Worm (Caenorhabditis elegans) whole organism, early embryonic: Measurements from ENCODE around the gene nas-11.

ENCODE experiments used
- B0310.2 ChIP-seq: sonication (generic microtip); optimal IDR thresholded peaks from 2 replicates; lab custom pipeline; 2016; ENCODE audit warnings: mild to moderate bottlenecking, missing genetic modification characterization, missing compliant biosample characterization
- F13C5.2 ChIP-seq: sonication (generic microtip); optimal IDR thresholded peaks from 2 replicates; lab custom pipeline; 2017; ENCODE audit warnings: mild to moderate bottlenecking, missing genetic modification characterization, inconsistent platforms, missing compliant biosample characterization
- aly-1 ChIP-seq: sonication (generic microtip); optimal IDR thresholded peaks from 2 replicates; lab custom pipeline; 2016; ENCODE audit warnings: missing genetic modification characterization, missing compliant biosample characterization
- ama-1 ChIP-seq: fragments of 150-350 bp; optimal IDR thresholded peaks from 2 replicates; lab custom pipeline; 2014
- ceh-13 ChIP-seq: fragments of 200-800 bp; sonication (Bioruptor generic); optimal IDR thresholded peaks from 2 replicates; lab custom pipeline; 2018; ENCODE audit warnings: mild to moderate bottlenecking, missing genetic modification characterization, missing compliant biosample characterization
- ceh-36 ChIP-seq: sonication (generic microtip); optimal IDR thresholded peaks from 2 replicates; lab custom pipeline; 2016; ENCODE audit warnings: missing genetic modification characterization, inconsistent platforms, missing compliant biosample characterization
- ets-7 ChIP-seq: sonication (generic microtip); optimal IDR thresholded peaks from 2 replicates; lab custom pipeline; 2016; ENCODE audit warnings: missing genotype, missing genetic modification characterization, missing compliant biosample characterization
- flt-1 ChIP-seq: fragments of 200-800 bp; sonication (Bioruptor generic); IDR thresholded peaks from 2 replicates; pipeline ENCODE4 v1.3.6; 2022; ENCODE audit warnings: missing genetic modification characterization, missing compliant biosample characterization
- hmbx-1 ChIP-seq: sonication (generic microtip); optimal IDR thresholded peaks from 2 replicates; lab custom pipeline; 2016; ENCODE audit warnings: mild to moderate bottlenecking, missing genetic modification characterization, missing compliant biosample characterization
- hmg-4 ChIP-seq: fragments of 200-800 bp; sonication (Bioruptor generic); optimal IDR thresholded peaks from 2 replicates; lab custom pipeline; 2018; ENCODE audit warnings: mild to moderate bottlenecking, missing genetic modification characterization, missing compliant biosample characterization
- hnd-1 ChIP-seq: sonication (generic microtip); optimal IDR thresholded peaks from 2 replicates; lab custom pipeline; 2016; ENCODE audit warnings: missing genetic modification characterization, missing compliant biosample characterization
- pes-1 ChIP-seq: fragments of 200-800 bp; sonication (Bioruptor generic); IDR thresholded peaks from 2 replicates; pipeline ENCODE4 v1.3.6; 2022; ENCODE audit warnings: missing genetic modification reagents, missing genetic modification characterization, missing compliant biosample characterization
- scrt-1 ChIP-seq: fragments of 200-800 bp; sonication (Bioruptor generic); IDR thresholded peaks from 2 replicates; pipeline ENCODE4 v1.3.6; 2022; ENCODE audit warnings: missing genetic modification characterization, missing compliant biosample characterization
- sea-1 ChIP-seq: fragments of 200-800 bp; sonication (Bioruptor generic); conservative IDR thresholded peaks from 2 replicates; pipeline ENCODE4 v1.3.6; 2022; ENCODE audit warnings: missing genetic modification characterization, missing compliant biosample characterization
- tbx-11 ChIP-seq: fragments of 200-800 bp; sonication (Bioruptor generic); IDR thresholded peaks from 2 replicates; pipeline ENCODE4 v1.3.6; 2022; ENCODE audit warnings: missing genetic modification characterization, missing compliant biosample characterization
- tbx-37 ChIP-seq: fragments of 200-800 bp; sonication (Bioruptor generic); conservative IDR thresholded peaks from 2 replicates; pipeline ENCODE4 v1.3.6; 2022; ENCODE audit warnings: missing genetic modification reagents, missing genetic modification characterization, missing compliant biosample characterization
- tra-4 ChIP-seq: sonication (generic microtip); optimal IDR thresholded peaks from 2 replicates; lab custom pipeline; 2017; ENCODE audit warnings: missing genetic modification characterization, missing compliant biosample characterization

Gene nas-11

ce11 chrX:6745515-6745914 lies 32.1 kb downstream of the nas-11 start:
- no peak for TF ChIP-seq ama-1 (lab: Kevin White, UChicago)
- TF ChIP-seq ets-7 (tag; lab: Kevin White, UChicago) = no peak
- no peak for TF ChIP-seq F13C5.2
- TF ChIP-seq pes-1 (GFP tag; lab: Robert Waterston, UW) = no peak
- no peak for TF ChIP-seq scrt-1 (GFP tag; lab: Robert Waterston, UW)
- TF ChIP-seq ceh-36 (tag; lab: Kevin White, UChicago) = no peak
- TF ChIP-seq tbx-11 (GFP tag; lab: Robert Waterston, UW) = no peak
- TF ChIP-seq B0310.2 (tag; lab: Kevin White, UChicago) = no peak

- no peak for TF ChIP-seq ama-1 (lab: Kevin White, UChicago)
- no peak for TF ChIP-seq tra-4
- no peak for TF ChIP-seq hmg-4
These were observed 33.5 kb downstream of the nas-11 start for ce11 chrX:6746849-6747248.

- TF ChIP-seq tra-4 = no peak
These were observed 34.6 kb downstream of the nas-11 start for ce11 chrX:6747906-6748356.

ce11 chrX:6749124-6749822 lies 35.9 kb downstream of the nas-11 start:
- TF ChIP-seq hnd-1 (tag; lab: Kevin White, UChicago) (no peak), aly-1 (no peak), ceh-13 (GFP tag; lab: Kevin White, UChicago) (no peak), tbx-11 (GFP tag; lab: Robert Waterston, UW) (no peak), B0310.2 (tag; lab: Kevin White, UChicago) (no peak), scrt-1 (GFP tag; lab: Robert Waterston, UW) (no peak), ets-7 (tag; lab: Kevin White, UChicago) (no peak), hmg-4 (no peak), F13C5.2 (no peak), flt-1 (GFP tag; lab: Robert Waterston, UW) (no peak), tbx-37 (GFP tag; lab: Robert Waterston, UW) (no peak)

- TF ChIP-seq flt-1 (GFP tag; lab: Robert Waterston, UW) (no peak), sea-1 (GFP tag; lab: Robert Waterston, UW) (no peak), ama-1 (lab: Kevin White, UChicago) (no peak), F13C5.2 (no peak), hmbx-1 (tag; lab: Kevin White, UChicago) (no peak), B0310.2 (tag; lab: Kevin White, UChicago) (no peak), pes-1 (GFP tag; lab: Robert Waterston, UW) (no peak), ets-7 (tag; lab: Kevin White, UChicago) (no peak), scrt-1 (GFP tag; lab: Robert Waterston, UW) (no peak), aly-1 (no peak), ceh-36 (tag; lab: Kevin White, UChicago) (no peak), ceh-13 (GFP tag; lab: Kevin White, UChicago) (no peak)
These were observed 36.8 kb downstream of the nas-11 start for ce11 chrX:6750145-6750544.

- TF ChIP-seq tbx-37 (GFP tag; lab: Robert Waterston, UW) = no peak
- no peak for TF ChIP-seq hmbx-1 (tag; lab: Kevin White, UChicago)
- no peak for TF ChIP-seq aly-1
- no peak for TF ChIP-seq pes-1 (GFP tag; lab: Robert Waterston, UW)
- TF ChIP-seq hmg-4 = no peak
- TF ChIP-seq scrt-1 (GFP tag; lab: Robert Waterston, UW) = no peak
- TF ChIP-seq B0310.2 (tag; lab: Kevin White, UChicago) = no peak
- TF ChIP-seq hnd-1 (tag; lab: Kevin White, UChicago) = no peak
- TF ChIP-seq sea-1 (GFP tag; lab: Robert Waterston, UW) = no peak
These were observed 47.8 kb downstream of the nas-11 start for ce11 chrX:6761211-6761610.

ce11 chrX:6761688-6762185 lies 48.4 kb downstream of the nas-11 start, which contains the start of gene abts-4:
TSS of gene abts-4 (minus strand) at chrX:6761738.
- TF ChIP-seq hmg-4 = no peak
- no peak for TF ChIP-seq pes-1 (GFP tag; lab: Robert Waterston, UW)
- TF ChIP-seq tbx-11 (GFP tag; lab: Robert Waterston, UW) = no peak
- no peak for TF ChIP-seq aly-1
- no peak for TF ChIP-seq flt-1 (GFP tag; lab: Robert Waterston, UW)
- no peak for TF ChIP-seq ets-7 (tag; lab: Kevin White, UChicago)
- no peak for TF ChIP-seq hmbx-1 (tag; lab: Kevin White, UChicago)
- no peak for TF ChIP-seq scrt-1 (GFP tag; lab: Robert Waterston, UW)
- no peak for TF ChIP-seq ama-1 (lab: Kevin White, UChicago)
- no peak for TF ChIP-seq ceh-13 (GFP tag; lab: Kevin White, UChicago)
- no peak for TF ChIP-seq sea-1 (GFP tag; lab: Robert Waterston, UW)
- no peak for TF ChIP-seq hnd-1 (tag; lab: Kevin White, UChicago)
- no peak for TF ChIP-seq tbx-37 (GFP tag; lab: Robert Waterston, UW)
- no peak for TF ChIP-seq ceh-36 (tag; lab: Kevin White, UChicago)
- no peak for TF ChIP-seq F13C5.2
- no peak for TF ChIP-seq B0310.2 (tag; lab: Kevin White, UChicago)
- TF ChIP-seq tra-4 = no peak
